Worm (Caenorhabditis elegans) whole organism, L4 larva: Measurements from ENCODE around the gene F18G5.6.

Source experiments
- aly-2 ChIP-seq: sonication (generic microtip); optimal IDR thresholded peaks from 2 replicates; lab custom pipeline; 2018; ENCODE audit warnings: missing biosample characterization, missing genetic modification characterization
- fkh-10 ChIP-seq: fragments of 150-350 bp; optimal IDR thresholded peaks from 2 replicates; lab custom pipeline; 2014; ENCODE audit warnings: missing biosample characterization, missing genetic modification reagents, missing genetic modification characterization
- lsy-2 ChIP-seq, 2 experiments: fragments of 150-350 bp in 1 of 2; sonication (generic microtip) in 1 of 2; optimal IDR thresholded peaks; 2 replicates each; lab custom pipeline; 2014 to 2017; ENCODE audit warnings: missing biosample characterization in 2 of 2, missing genetic modification characterization in 2 of 2
- nhr-11 ChIP-seq: fragments of 150-350 bp; optimal IDR thresholded peaks from 2 replicates; lab custom pipeline; 2014; ENCODE audit warnings: missing biosample characterization, missing genetic modification characterization

ce11 chrX:9266512-9266911, 2.4 kb upstream of the F18G5.6 start:
- TF ChIP-seq nhr-11 (tag; lab: Kevin White, UChicago) (no peak), aly-2 (no peak), fkh-10 (GFP tag; lab: Kevin White, UChicago) (no peak), lsy-2 (tag; optimal IDR thresholded peaks at IDR 0.05; lab: Kevin White, UChicago) (no peak)
